Fruit fly (Drosophila melanogaster): Measurements from ENCODE around the gene CG7091.

DNA sequence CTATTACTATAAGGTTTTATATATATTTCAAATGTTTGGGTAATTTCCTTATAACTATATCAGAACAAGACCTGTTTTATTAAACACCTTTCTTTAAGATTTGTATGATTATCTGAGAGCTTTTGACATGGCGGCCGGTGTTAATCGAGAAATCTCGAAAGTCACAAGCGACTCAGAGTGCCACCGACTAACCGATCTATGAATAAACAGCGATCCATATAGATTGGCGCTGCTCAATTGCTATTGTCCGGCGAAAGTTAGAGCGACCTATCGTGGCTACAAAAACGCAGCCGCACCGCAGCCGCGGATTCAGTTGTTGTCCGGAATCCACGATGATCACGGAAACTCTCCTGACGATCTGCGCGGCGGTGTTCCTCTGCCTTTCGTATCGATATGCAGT, 14.3 kb upstream of the CG7091 start, which contains the start of gene Cyp304a1:
- no peak for TF ChIP-seq CG5204 (GFP tag; optimal IDR thresholded peaks at IDR 0.05)
- no peak for TF ChIP-seq Crg-1 (GFP tag; optimal IDR thresholded peaks at IDR 0.05)
- TF ChIP-seq cnc (optimal IDR thresholded peaks at IDR 0.05) = no peak
- TF ChIP-seq CG14711 (tag; optimal IDR thresholded peaks at IDR 0.05) = no peak
- TF ChIP-seq ovo (GFP tag; optimal IDR thresholded peaks at IDR 0.05) = no peak
- no peak for TF ChIP-seq CG33017 (tag; optimal IDR thresholded peaks at IDR 0.05)
- TF ChIP-seq cic (GFP tag; optimal IDR thresholded peaks at IDR 0.05) = no peak
- TF ChIP-seq kay (GFP tag; ENCODE audit: borderline replicate concordance) = no peak
- TF ChIP-seq Mnt (GFP tag; optimal IDR thresholded peaks at IDR 0.05) = no peak
- TF ChIP-seq CG11617 (GFP tag; optimal IDR thresholded peaks at IDR 0.05) = no peak
- no peak for TF ChIP-seq CG12768 (GFP tag; optimal IDR thresholded peaks at IDR 0.05)
- no peak for TF ChIP-seq pad (GFP tag; optimal IDR thresholded peaks at IDR 0.05)
- no peak for TF ChIP-seq CG7101 (tag; optimal IDR thresholded peaks at IDR 0.05)
- TF ChIP-seq CG1620 (GFP tag; optimal IDR thresholded peaks at IDR 0.05) = no peak

All from whole organism, adult.